Fruit fly (Drosophila melanogaster): ENCODE results near the gene Ir94e.

Ir94e gene

DNA sequence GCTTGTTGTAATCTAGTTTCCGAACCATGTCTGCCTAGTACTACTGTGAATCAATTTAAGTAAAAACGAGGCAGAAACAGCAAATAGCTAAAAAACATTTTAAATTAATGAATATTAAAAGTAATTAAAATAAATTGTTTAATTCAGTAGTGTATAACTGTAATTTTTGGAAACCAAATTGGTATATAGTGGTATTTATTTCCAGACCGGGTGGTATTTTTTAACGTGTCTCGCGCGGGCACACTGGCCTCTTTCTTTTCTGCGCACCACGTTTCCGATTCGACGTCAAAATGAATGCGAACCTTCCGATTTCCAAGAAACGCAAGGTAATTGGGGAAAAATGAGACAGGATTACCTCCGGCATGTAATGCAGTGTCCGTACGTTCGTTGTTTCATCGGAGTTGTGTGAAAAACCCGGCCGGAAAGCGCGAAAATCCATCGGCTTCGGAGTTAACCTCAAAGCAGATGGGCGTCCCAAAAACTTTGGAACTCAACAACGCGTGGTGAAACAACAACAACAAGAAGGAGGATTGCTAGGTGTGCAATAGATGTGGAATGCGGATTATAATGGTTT lies 46.7 kb upstream of the Ir94e start, which contains the start of gene RpS3 (continued):
- no peak for TF ChIP-seq ems (GFP tag; optimal IDR thresholded peaks at IDR 0.05)
- TF ChIP-seq lola (GFP tag; optimal IDR thresholded peaks at IDR 0.05): peak in 1 of 3 experiments; percentile 24
- no peak for TF ChIP-seq Doc2 (GFP tag; IDR thresholded peaks at IDR 0.05)
- no peak for TF ChIP-seq Gug (GFP tag; IDR thresholded peaks at IDR 0.05)
- TF ChIP-seq CG4730 (GFP tag; IDR thresholded peaks at IDR 0.05): no peak
- TF ChIP-seq chinmo (GFP tag; IDR thresholded peaks at IDR 0.05; ENCODE audit: partially characterized antibody): no peak
- no peak for TF ChIP-seq prd (optimal IDR thresholded peaks at IDR 0.05)
- TF ChIP-seq prd (GFP tag; IDR thresholded peaks at IDR 0.05): no peak
- peak; percentile 29; the same call in 1 of the 2 replicates for TF ChIP-seq sob (GFP tag; IDR thresholded peaks at IDR 0.05)
- TF ChIP-seq CoRest (tag; optimal IDR thresholded peaks at IDR 0.05): peak; percentile 50
- no peak for TF ChIP-seq CG6175 (GFP tag; IDR thresholded peaks at IDR 0.05)
- peak; percentile 33 for TF ChIP-seq Jarid2 (GFP tag; optimal IDR thresholded peaks at IDR 0.05)
- TF ChIP-seq nerfin-1 (tag; optimal IDR thresholded peaks at IDR 0.05): peak; percentile 69
- peak; percentile 27 for TF ChIP-seq scrt (GFP tag; optimal IDR thresholded peaks at IDR 0.05)
- TF ChIP-seq bcd (GFP tag; optimal IDR thresholded peaks at IDR 0.05): peak; percentile 9
- no peak for TF ChIP-seq CG6689 (GFP tag; IDR thresholded peaks at IDR 0.05)
- TF ChIP-seq jigr1 (GFP tag; IDR thresholded peaks at IDR 0.05): no peak
- TF ChIP-seq Usf (GFP tag; optimal IDR thresholded peaks at IDR 0.05): no peak
- no peak for TF ChIP-seq twi (tag; optimal IDR thresholded peaks at IDR 0.05)
- TF ChIP-seq ase (GFP tag; IDR thresholded peaks at IDR 0.05): no peak
- no peak for TF ChIP-seq rib (GFP tag; IDR thresholded peaks at IDR 0.05)
- no peak for TF ChIP-seq onecut (GFP tag; IDR thresholded peaks at IDR 0.05)
- no peak for TF ChIP-seq Blimp-1 (GFP tag; optimal IDR thresholded peaks at IDR 0.05)
- TF ChIP-seq az2 (GFP tag; optimal IDR thresholded peaks at IDR 0.05): no peak
- no peak for TF ChIP-seq crp (GFP tag; optimal IDR thresholded peaks at IDR 0.05)
- no peak for TF ChIP-seq ind (GFP tag; optimal IDR thresholded peaks at IDR 0.05)
- TF ChIP-seq so (GFP tag; IDR thresholded peaks at IDR 0.05): no peak
- no peak for TF ChIP-seq NK7.1 (GFP tag; optimal IDR thresholded peaks at IDR 0.05)
- no peak for TF ChIP-seq Ets65A (GFP tag)
- TF ChIP-seq amos (GFP tag; IDR thresholded peaks at IDR 0.05; ENCODE audit: partially characterized antibody): 0 out of 2 replicates have a peak, but pooled peaks have one; percentile 23
- TF ChIP-seq CG10462 (GFP tag; optimal IDR thresholded peaks at IDR 0.05): no peak
- TF ChIP-seq CG8359 (GFP tag; optimal IDR thresholded peaks at IDR 0.05; ENCODE audit: borderline replicate concordance): peak; percentile 15
- TF ChIP-seq Pdp1 (GFP tag; optimal IDR thresholded peaks at IDR 0.05): no peak
- no peak for TF ChIP-seq slp2 (GFP tag; optimal IDR thresholded peaks at IDR 0.05)
- TF ChIP-seq h (optimal IDR thresholded peaks at IDR 0.05): no peak
- peak; percentile 31 for TF ChIP-seq sd (tag; optimal IDR thresholded peaks at IDR 0.05)
- TF ChIP-seq CG3726 (GFP tag; IDR thresholded peaks at IDR 0.05): no peak
- TF ChIP-seq CG32532 (GFP tag; IDR thresholded peaks at IDR 0.05): no peak
- TF ChIP-seq CG17912 (GFP tag; optimal IDR thresholded peaks at IDR 0.05): no peak
- TF ChIP-seq NC2β (GFP tag; optimal IDR thresholded peaks at IDR 0.05): no peak
- no peak for TF ChIP-seq fd96Cb (tag; optimal IDR thresholded peaks at IDR 0.05)
- no peak for TF ChIP-seq Ada2b (GFP tag; IDR thresholded peaks at IDR 0.05)
- TF ChIP-seq CG13424 (tag; optimal IDR thresholded peaks at IDR 0.05): no peak
- TF ChIP-seq CG4404 (GFP tag; IDR thresholded peaks at IDR 0.05): no peak
- TF ChIP-seq CG9876 (GFP tag; optimal IDR thresholded peaks at IDR 0.05): no peak
- no peak for TF ChIP-seq ERR (GFP tag; optimal IDR thresholded peaks at IDR 0.05)
- peak in 1 of 2 experiments; percentile 45 for TF ChIP-seq bsh (GFP tag; optimal IDR thresholded peaks at IDR 0.05)
- TF ChIP-seq CG11247 (GFP tag; IDR thresholded peaks at IDR 0.05): no peak
- TF ChIP-seq CG13123 (GFP tag; optimal IDR thresholded peaks at IDR 0.05): no peak
- TF ChIP-seq B-H2 (GFP tag; optimal IDR thresholded peaks at IDR 0.05): peak; percentile 42
- TF ChIP-seq emc (GFP tag; optimal IDR thresholded peaks at IDR 0.05): no peak

All from whole organism, embryonic.